Worm (Caenorhabditis elegans): ENCODE measurements around the gene F40A3.4.

Gene F40A3.4

DNA sequence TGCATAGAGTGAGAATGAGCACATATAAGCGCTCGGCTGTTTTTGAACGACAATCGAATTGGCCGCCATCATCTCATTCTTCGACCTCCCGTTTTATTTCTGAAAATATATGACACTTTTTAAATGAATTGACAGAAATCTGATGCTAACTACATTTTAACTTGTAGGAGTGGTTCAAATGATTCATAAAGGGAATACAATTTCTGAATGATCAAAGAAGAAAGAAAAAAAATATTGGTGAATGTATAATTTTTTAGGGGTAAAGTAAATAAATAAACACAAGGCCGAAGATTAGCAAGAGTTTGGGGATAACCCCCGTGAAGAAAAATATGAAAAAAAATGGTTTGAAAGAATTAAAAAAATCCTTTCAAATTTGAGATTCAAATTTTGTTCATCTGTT, 10.9 kb upstream of the F40A3.4 start, which contains the start of gene C37C3.11:
Gene C37C3.11 (minus strand): TSS at position 101 of the 400 bp plus-strand sequence.
- no peak for TF ChIP-seq attf-3 (GFP tag; conservative IDR thresholded peaks at IDR 0.05)
- TF ChIP-seq D2030.7 (GFP tag; IDR thresholded peaks at IDR 0.05): no peak
- TF ChIP-seq rec-8 (tag; optimal IDR thresholded peaks at IDR 0.05): no peak
- TF ChIP-seq mcd-1 (GFP tag; IDR thresholded peaks at IDR 0.05): no peak
- TF ChIP-seq F10E7.11 (tag; optimal IDR thresholded peaks at IDR 0.05): no peak
- TF ChIP-seq ztf-22 (GFP tag; optimal IDR thresholded peaks at IDR 0.05): no peak
- TF ChIP-seq Y56A3A.18 (GFP tag; IDR thresholded peaks at IDR 0.05): no peak
- TF ChIP-seq snpc-1.1 (tag; optimal IDR thresholded peaks at IDR 0.05; ENCODE audit: insufficient read depth): no peak

DNA sequence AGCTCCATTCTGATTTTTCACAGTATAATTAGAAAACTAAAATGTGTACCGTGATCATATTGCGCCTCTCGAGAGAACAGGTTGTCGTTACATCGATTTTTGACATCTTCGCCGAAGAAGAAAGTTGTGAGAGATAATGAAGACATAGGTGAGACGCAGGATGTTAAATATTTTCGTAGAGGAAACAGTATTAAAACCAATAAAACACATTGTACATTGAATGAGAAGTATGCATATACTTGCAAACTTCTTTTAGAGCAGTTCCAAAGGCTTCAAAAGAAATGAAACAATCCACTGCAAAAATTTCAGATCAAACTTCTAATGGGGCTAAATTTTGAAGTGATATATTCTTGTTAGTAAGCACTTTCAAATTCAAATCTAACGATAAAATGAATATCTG, 4.8 kb upstream of the F40A3.4 start, which contains the start of gene nipi-4:
Gene nipi-4 (minus strand): TSS at position 101 of the 400 bp plus-strand sequence.
- TF ChIP-seq ama-1 (optimal IDR thresholded peaks at IDR 0.05) (no peak), ama-1 (GFP tag; optimal IDR thresholded peaks at IDR 0.05) (no peak)

DNA sequence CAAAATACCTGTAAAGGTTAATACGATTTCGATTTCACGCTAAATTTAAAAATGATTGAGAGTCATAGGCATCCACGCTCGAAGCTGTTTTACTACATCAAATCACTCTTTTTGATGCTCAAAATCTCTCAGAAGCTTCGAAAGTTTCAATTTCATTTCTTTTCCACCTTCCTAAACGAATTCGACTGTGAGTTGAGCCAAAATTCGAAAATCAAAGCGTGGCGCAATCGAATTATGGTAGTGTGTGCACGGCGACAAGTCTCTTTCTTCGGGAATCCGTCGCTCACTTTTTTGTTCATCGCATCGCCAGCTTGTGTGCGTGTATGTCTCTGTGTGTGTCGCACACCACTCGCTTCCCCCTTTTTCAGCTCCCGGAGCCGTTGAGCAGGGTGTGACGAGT, 2.6 kb upstream of the F40A3.4 start:
- no peak for TF ChIP-seq dpl-1 (GFP tag; optimal IDR thresholded peaks at IDR 0.05)
- TF ChIP-seq F55B11.4 (tag; optimal IDR thresholded peaks at IDR 0.05; ENCODE audit: borderline replicate concordance, insufficient read depth): no peak
- TF ChIP-seq mxl-1 (tag; optimal IDR thresholded peaks at IDR 0.05): no peak
- no peak for TF ChIP-seq B0019.2 (GFP tag; conservative IDR thresholded peaks at IDR 0.05)
- no peak for TF ChIP-seq aptf-2 (GFP tag; conservative IDR thresholded peaks at IDR 0.05)
- no peak for TF ChIP-seq mel-28 (tag; optimal IDR thresholded peaks at IDR 0.05; ENCODE audit: borderline replicate concordance)
- TF ChIP-seq ztf-3 (GFP tag; optimal IDR thresholded peaks at IDR 0.05): no peak
- TF ChIP-seq K11D2.4 (GFP tag; IDR thresholded peaks at IDR 0.05): no peak
- no peak for TF ChIP-seq D2030.7 (GFP tag; IDR thresholded peaks at IDR 0.05)
- no peak for TF ChIP-seq B0035.1 (tag; optimal IDR thresholded peaks at IDR 0.05)
- TF ChIP-seq ama-1 (optimal IDR thresholded peaks at IDR 0.05): no peak
- TF ChIP-seq ama-1 (GFP tag; optimal IDR thresholded peaks at IDR 0.05): no peak

DNA sequence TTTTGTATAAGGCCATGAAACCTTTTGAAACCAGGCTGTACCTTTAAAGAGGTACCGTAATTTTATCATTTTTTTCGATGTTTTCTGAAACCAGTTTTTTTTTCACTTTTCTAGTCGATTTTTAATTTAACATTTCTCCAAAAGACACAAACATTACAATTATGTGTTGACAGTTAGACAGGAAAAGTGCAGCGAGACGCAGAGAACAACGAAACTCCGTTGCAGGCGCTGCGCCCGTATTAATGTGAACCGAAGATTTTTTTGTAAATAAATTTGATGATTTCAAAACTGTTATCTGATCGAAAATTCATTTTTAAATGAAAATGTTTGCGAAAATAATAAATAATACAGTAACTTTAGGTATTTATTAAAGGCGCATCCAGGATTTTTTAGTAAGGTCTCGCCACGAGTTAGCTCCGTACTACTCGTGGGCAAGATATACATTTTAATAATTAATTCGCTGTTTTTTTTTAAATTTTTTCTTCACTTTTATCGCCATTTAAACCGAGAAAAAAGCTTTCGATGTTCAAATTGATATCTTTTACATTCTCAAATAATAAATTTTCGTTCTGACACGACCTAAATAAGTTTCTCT, 1.4 kb downstream of the F40A3.4 start, which contains the start of gene F40A3.3:
Gene F40A3.3 (plus strand): TSS at position 564 of the 595 bp plus-strand sequence.
- TF ChIP-seq madf-6 (GFP tag; IDR thresholded peaks at IDR 0.05) (peak; percentile 80), lsl-1 (GFP tag; optimal IDR thresholded peaks at IDR 0.05) (peak; percentile 85), F37B4.10 (GFP tag; IDR thresholded peaks at IDR 0.05) (no peak), lin-35 (GFP tag; optimal IDR thresholded peaks at IDR 0.05) (no peak), cebp-2 (GFP tag; IDR thresholded peaks at IDR 0.05) (no peak), nfya-2 (GFP tag; IDR thresholded peaks at IDR 0.05) (no peak), madf-8 (GFP tag; conservative IDR thresholded peaks at IDR 0.05) (peak; percentile 62), D2030.7 (GFP tag; IDR thresholded peaks at IDR 0.05) (peak; percentile 31; the same call in 1 of the 2 replicates), xnd-1 (tag; optimal IDR thresholded peaks at IDR 0.05) (peak; percentile 80), hsf-1 (GFP tag; IDR thresholded peaks at IDR 0.05) (peak; percentile 81), ceh-79 (tag; optimal IDR thresholded peaks at IDR 0.05) (no peak), C17E4.6 (GFP tag; IDR thresholded peaks at IDR 0.05) (no peak), hmg-1.2 (GFP tag; IDR thresholded peaks at IDR 0.05) (no peak; the same call in 1 of the 2 replicates), F33H1.4 (GFP tag; IDR thresholded peaks at IDR 0.05) (peak; percentile 85)
